Fruit fly (Drosophila melanogaster) whole organism: Measurements from ENCODE around the gene Ddx56.

Source experiments
- CG8478 ChIP-seq: fragments of >200 bp; optimal IDR thresholded peaks from 2 replicates; lab custom pipeline; 2018; ENCODE audit warnings: inconsistent platforms
- usp ChIP-seq: fragments of >200 bp; optimal IDR thresholded peaks from 2 replicates; lab custom pipeline; 2017; ENCODE audit warnings: missing biosample characterization, missing genetic modification characterization, mixed read lengths

dm6 chrX:21338153-21338552 is 49.6 kb downstream of the Ddx56 start:
- TF ChIP-seq CG8478 (lab: Kevin White, UChicago) (no peak), usp (no peak)
